Fruit fly (Drosophila melanogaster): ENCODE results near the gene TfIIEbeta.

TfIIEbeta gene

dm6 chr3L:4307691-4308383 lies 21.0 kb downstream of the TfIIEbeta start, which contains the start of gene dyl:
Gene dyl, minus strand, starts transcription at chr3L:4307718.
- peak; percentile 33 for TF ChIP-seq sd (tag; optimal IDR thresholded peaks at IDR 0.05)
- TF ChIP-seq bbx (GFP tag; IDR thresholded peaks at IDR 0.05; ENCODE audit: partially characterized antibody): 0 out of 2 replicates have a peak, but pooled peaks have one; percentile 3
- no peak for TF ChIP-seq CG1602 (GFP tag; optimal IDR thresholded peaks at IDR 0.05)
- no peak for TF ChIP-seq Dref (GFP tag; IDR thresholded peaks at IDR 0.05)
- TF ChIP-seq CG1603 (tag; optimal IDR thresholded peaks at IDR 0.05): no peak
- TF ChIP-seq Spps (tag; optimal IDR thresholded peaks at IDR 0.05): no peak
- TF ChIP-seq fru (optimal IDR thresholded peaks at IDR 0.05): no peak
- no peak for TF ChIP-seq CG31441 (GFP tag; IDR thresholded peaks at IDR 0.05)
- no peak for TF ChIP-seq CG7786 (GFP tag; optimal IDR thresholded peaks at IDR 0.05)
- TF ChIP-seq CG11723 (GFP tag; optimal IDR thresholded peaks at IDR 0.05): no peak
- no peak for TF ChIP-seq unpg (GFP tag; optimal IDR thresholded peaks at IDR 0.05)
- TF ChIP-seq vnd (GFP tag; IDR thresholded peaks at IDR 0.05; ENCODE audit: partially characterized antibody): no peak
- TF ChIP-seq gsb-n (tag; optimal IDR thresholded peaks at IDR 0.05): peak; percentile 13
- no peak for TF ChIP-seq CG6683 (GFP tag; optimal IDR thresholded peaks at IDR 0.05)
- peak in 1 of 2 experiments; percentile 88 for TF ChIP-seq Pdp1 (GFP tag; optimal IDR thresholded peaks at IDR 0.05)
- TF ChIP-seq Blimp-1 (GFP tag; optimal IDR thresholded peaks at IDR 0.05): peak; percentile 78
- no peak for TF ChIP-seq CG7839 (tag; optimal IDR thresholded peaks at IDR 0.05)
- TF ChIP-seq kni (GFP tag; optimal IDR thresholded peaks at IDR 0.05): peak; percentile 86
- peak; percentile 86 for TF ChIP-seq Deaf1 (tag; optimal IDR thresholded peaks at IDR 0.05)
- no peak for TF ChIP-seq luna (GFP tag; optimal IDR thresholded peaks at IDR 0.05)
- no peak for TF ChIP-seq corto (GFP tag; optimal IDR thresholded peaks at IDR 0.05)
- TF ChIP-seq vvl (GFP tag; IDR thresholded peaks at IDR 0.05): peak; percentile 55; the same call in 1 of the 2 replicates
- TF ChIP-seq CG4360 (GFP tag; IDR thresholded peaks at IDR 0.05): no peak
- TF ChIP-seq CG12769 (tag; optimal IDR thresholded peaks at IDR 0.05): peak; percentile 9
- peak; percentile 68 for TF ChIP-seq oc (tag; optimal IDR thresholded peaks at IDR 0.05)
- peak in 1 of 2 experiments; percentile 68 for TF ChIP-seq Hr78 (GFP tag; optimal IDR thresholded peaks at IDR 0.05)
- no peak for TF ChIP-seq CG18764 (GFP tag; optimal IDR thresholded peaks at IDR 0.05)
- no peak for TF ChIP-seq E2f1 (GFP tag; IDR thresholded peaks at IDR 0.05)
- TF ChIP-seq fu2 (GFP tag; optimal IDR thresholded peaks at IDR 0.05): no peak
- no peak for TF ChIP-seq CG10431 (GFP tag; optimal IDR thresholded peaks at IDR 0.05)
- TF ChIP-seq CG10274 (GFP tag; optimal IDR thresholded peaks at IDR 0.05): no peak
- TF ChIP-seq org-1 (GFP tag; optimal IDR thresholded peaks at IDR 0.05): no peak
- no peak for TF ChIP-seq Neu2 (GFP tag; optimal IDR thresholded peaks at IDR 0.05; ENCODE audit: borderline replicate concordance)
- no peak for TF ChIP-seq CoRest (tag; optimal IDR thresholded peaks at IDR 0.05)
- no peak for TF ChIP-seq Nf-YC (tag; optimal IDR thresholded peaks at IDR 0.05)
- TF ChIP-seq CG17361 (GFP tag; IDR thresholded peaks at IDR 0.05): no peak
- no peak for TF ChIP-seq so (GFP tag; IDR thresholded peaks at IDR 0.05)
- no peak for TF ChIP-seq CG3163 (GFP tag; optimal IDR thresholded peaks at IDR 0.05)
- TF ChIP-seq CG16815 (GFP tag; optimal IDR thresholded peaks at IDR 0.05): no peak
- TF ChIP-seq CG5180 (GFP tag; optimal IDR thresholded peaks at IDR 0.05): no peak
- TF ChIP-seq CG12104 (GFP tag; optimal IDR thresholded peaks at IDR 0.05): no peak
- no peak for TF ChIP-seq Hmr (GFP tag; optimal IDR thresholded peaks at IDR 0.05)
- no peak for TF ChIP-seq shn (GFP tag; optimal IDR thresholded peaks at IDR 0.05)
- TF ChIP-seq jing (GFP tag; optimal IDR thresholded peaks at IDR 0.05): no peak
- no peak for TF ChIP-seq CG1233 (GFP tag; optimal IDR thresholded peaks at IDR 0.05)
- no peak for TF ChIP-seq CG5953 (GFP tag; IDR thresholded peaks at IDR 0.05)
- no peak for TF ChIP-seq Oli (tag; optimal IDR thresholded peaks at IDR 0.05)
- TF ChIP-seq Atf3 (GFP tag; optimal IDR thresholded peaks at IDR 0.05): no peak
